Worm (Caenorhabditis elegans) whole organism, young adult: ENCODE data around the gene C16C8.14.

ENCODE experiments used
- F49E8.2 ChIP-seq: sonication (generic microtip); optimal IDR thresholded peaks from 3 replicates; lab custom pipeline; 2017; ENCODE audit warnings: missing genetic modification characterization, mild to moderate bottlenecking, missing compliant biosample characterization, antibody characterized with exemption, moderate library complexity; ENCODE audit not compliant: insufficient read depth
- atf-7 ChIP-seq: sonication (generic microtip); optimal IDR thresholded peaks from 2 replicates; lab custom pipeline; 2017; ENCODE audit warnings: mild to moderate bottlenecking, missing genetic modification characterization, missing compliant biosample characterization
- lag-1 ChIP-seq: fragments of 200-800 bp; sonication (Bioruptor generic); IDR thresholded peaks from 2 replicates; pipeline ENCODE4 v1.3.6; 2022; ENCODE audit warnings: missing genetic modification reagents, missing genetic modification characterization, missing compliant biosample characterization
- lin-35 ChIP-seq, 3 experiments: fragments of 150-350 bp in 2 of 3; sonication (generic microtip) in 1 of 3; optimal IDR thresholded peaks; 2 replicates each; lab custom pipeline; 2014 to 2018; ENCODE audit warnings: missing biosample characterization in 3 of 3, missing genetic modification characterization in 3 of 3, missing genetic modification reagents in 3 of 3
- sdz-38 ChIP-seq: sonication (generic microtip); optimal IDR thresholded peaks from 2 replicates; lab custom pipeline; 2016; ENCODE audit warnings: missing genotype, missing genetic modification characterization, missing compliant biosample characterization
- snpc-3.4 ChIP-seq: sonication (generic microtip); optimal IDR thresholded peaks from 2 replicates; lab custom pipeline; 2017; ENCODE audit warnings: missing genetic modification characterization, mild to moderate bottlenecking, missing compliant biosample characterization, antibody characterized with exemption, moderate library complexity, missing genotype, missing genetic modification reagents
- snpc-4 ChIP-seq, 5 experiments: fragments of 150-350 bp in 1 of 5; sonication (generic microtip) in 4 of 5; optimal IDR thresholded peaks; 2 replicates each; lab custom pipeline; 2014 to 2018; ENCODE audit warnings: missing genetic modification characterization in 5 of 5, missing biosample characterization in 3 of 5, antibody characterized with exemption in 2 of 5, mild to moderate bottlenecking in 2 of 5, missing compliant biosample characterization in 2 of 5, missing genotype in 2 of 5, moderate library complexity in 2 of 5, missing genetic modification reagents in 1 of 5
- unc-130 ChIP-seq: sonication (generic microtip); optimal IDR thresholded peaks from 2 replicates; lab custom pipeline; 2016; ENCODE audit warnings: missing genetic modification reagents, missing genetic modification characterization, missing compliant biosample characterization
- unc-62 ChIP-seq: fragments of 150-350 bp; optimal IDR thresholded peaks from 2 replicates; lab custom pipeline; 2014; ENCODE audit warnings: missing biosample characterization, missing genetic modification reagents, missing genetic modification characterization

DNA sequence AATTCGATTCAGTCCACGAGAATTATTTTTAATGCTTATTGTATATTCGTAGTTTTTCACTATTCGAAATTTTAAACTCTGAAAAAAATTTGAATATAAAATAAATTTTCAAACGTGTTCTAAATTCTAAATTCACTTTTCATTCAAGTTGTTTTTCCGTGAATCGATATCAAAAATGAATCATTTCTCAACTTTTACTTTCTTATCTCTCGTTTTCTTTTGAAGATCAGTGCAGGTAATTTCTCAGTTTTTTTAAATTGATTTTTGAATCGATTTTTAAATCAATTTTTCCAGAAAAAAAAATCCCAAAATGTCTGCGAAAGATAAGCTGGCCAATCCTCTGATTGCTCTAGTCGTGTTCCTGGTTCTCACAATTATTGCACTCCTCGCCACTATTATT, 33.1 kb upstream of the C16C8.14 start, which contains the start of gene nep-6:
- TF ChIP-seq snpc-4 (GFP tag; optimal IDR thresholded peaks at IDR 0.05; lab: Kevin White, UChicago) (no peak), snpc-4 (tag; optimal IDR thresholded peaks at IDR 0.05; lab: Kevin White, UChicago) (no peak), lag-1 (GFP tag; lab: Robert Waterston, UW) (no peak), snpc-3.4 (no peak), lin-35 (GFP tag; optimal IDR thresholded peaks at IDR 0.05; lab: Kevin White, UChicago) (no peak), sdz-38 (tag; lab: Kevin White, UChicago) (no peak), atf-7 (tag; lab: Kevin White, UChicago) (no peak), unc-62 (GFP tag; lab: Kevin White, UChicago) (no peak), unc-130 (GFP tag; lab: Kevin White, UChicago) (no peak), F49E8.2 (tag; lab: Kevin White, UChicago) (no peak)
